Worm (Caenorhabditis elegans) whole organism, L4 larva: Measurements from ENCODE around the gene myrf-1.
A peak's percentile ranks its signal among the peaks of the same experiment; 100 is the strongest.

Experiments used
- aly-2 ChIP-seq: sonication (generic microtip); optimal IDR thresholded peaks from 2 replicates; lab custom pipeline; 2018; ENCODE audit warnings: missing biosample characterization, missing genetic modification characterization
- ceh-28 ChIP-seq: fragments of 150-350 bp; optimal IDR thresholded peaks from 2 replicates; lab custom pipeline; 2014; ENCODE audit warnings: missing biosample characterization, missing genetic modification reagents, missing genetic modification characterization
- daf-19 ChIP-seq: fragments of 200-800 bp; sonication (Bioruptor generic); conservative IDR thresholded peaks from 2 replicates; pipeline ENCODE4 v1.3.6; 2022; ENCODE audit warnings: missing genetic modification characterization, missing compliant biosample characterization
- egl-27 ChIP-seq: sonication (generic microtip); optimal IDR thresholded peaks from 3 replicates; lab custom pipeline; 2017; ENCODE audit warnings: missing biosample characterization, missing genetic modification reagents, missing genetic modification characterization
- fkh-10 ChIP-seq: fragments of 150-350 bp; optimal IDR thresholded peaks from 2 replicates; lab custom pipeline; 2014; ENCODE audit warnings: missing biosample characterization, missing genetic modification reagents, missing genetic modification characterization
- fos-1 ChIP-seq: fragments of 150-350 bp; optimal IDR thresholded peaks from 2 replicates; lab custom pipeline; 2014; ENCODE audit warnings: missing biosample characterization, missing genetic modification characterization
- lin-38 ChIP-seq: fragments of 200-800 bp; sonication (Bioruptor generic); IDR thresholded peaks from 2 replicates; pipeline ENCODE4 v1.3.6; 2022; ENCODE audit warnings: missing genetic modification reagents, missing genetic modification characterization, missing compliant biosample characterization
- lir-3 ChIP-seq: sonication (generic microtip); optimal IDR thresholded peaks from 2 replicates; lab custom pipeline; 2016; ENCODE audit warnings: mild to moderate bottlenecking, missing genetic modification characterization, missing compliant biosample characterization
- nhr-77 ChIP-seq: fragments of 150-350 bp; optimal IDR thresholded peaks from 2 replicates; lab custom pipeline; 2014; ENCODE audit warnings: missing biosample characterization, missing genetic modification characterization
- pha-4 ChIP-seq, 2 experiments: fragments of 150-350 bp in 1 of 2; fragments of 200-800 bp in 1 of 2; sonication (Bioruptor generic) in 1 of 2; IDR thresholded peaks in 1 of 2; optimal IDR thresholded peaks in 1 of 2; 2 replicates each; pipeline versions ENCODE4 v1.3.6 to Lab custom; 2014 to 2022; ENCODE audit warnings: missing genetic modification characterization in 2 of 2, missing genetic modification reagents in 2 of 2, missing biosample characterization in 1 of 2, missing compliant biosample characterization in 1 of 2
- php-3 ChIP-seq: fragments of 200-800 bp; sonication (Bioruptor generic); IDR thresholded peaks from 2 replicates; pipeline ENCODE4 v1.3.6; 2022; ENCODE audit warnings: missing genetic modification reagents, missing genetic modification characterization, missing compliant biosample characterization
- sdz-12 ChIP-seq: fragments of 200-800 bp; sonication (Bioruptor generic); optimal IDR thresholded peaks from 2 replicates; lab custom pipeline; 2018; ENCODE audit warnings: mild to moderate bottlenecking, missing genetic modification characterization, missing compliant biosample characterization
- unc-130 ChIP-seq: sonication (generic microtip); optimal IDR thresholded peaks from 2 replicates; lab custom pipeline; 2016; ENCODE audit warnings: missing genetic modification reagents, missing genetic modification characterization, missing compliant biosample characterization

DNA sequence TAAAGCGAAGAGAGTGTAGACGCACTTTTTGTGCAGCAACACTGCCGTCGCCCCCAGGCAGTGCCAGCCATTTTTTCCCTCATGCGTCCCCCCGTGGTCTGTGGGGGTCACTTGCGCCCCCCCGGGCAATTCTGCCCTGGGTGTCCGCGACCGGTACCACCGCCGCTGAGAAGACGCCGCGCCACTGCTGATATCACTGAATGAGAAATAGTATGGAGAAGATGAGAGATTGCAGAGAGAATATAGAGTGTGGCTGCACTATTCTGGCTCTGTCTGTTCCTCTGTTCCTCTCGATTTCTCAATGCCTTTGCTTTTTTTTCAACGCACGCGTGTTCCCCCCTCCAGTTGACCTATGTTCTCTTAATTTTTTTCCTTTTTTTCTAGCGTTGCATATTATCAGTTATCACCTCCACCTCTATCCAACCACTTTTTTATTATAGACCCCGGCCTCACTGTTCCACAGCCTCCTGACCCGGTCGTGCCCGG is 25.4 kb upstream of the myrf-1 start, which contains the start of gene mab-10:
- TF ChIP-seq unc-130 (no peak), pha-4 (GFP tag; IDR thresholded peaks at IDR 0.05; lab: Robert Waterston, UW) (peak; percentile 17; the same call in 1 of the 2 replicates), pha-4 (tag; optimal IDR thresholded peaks at IDR 0.05; lab: Kevin White, UChicago) (peak; percentile 49), php-3 (GFP tag; lab: Robert Waterston, UW) (peak; percentile 71; the same call in 1 of the 2 replicates), lir-3 (tag; lab: Kevin White, UChicago) (no peak), fos-1 (tag; lab: Kevin White, UChicago) (no peak), sdz-12 (GFP tag; lab: Kevin White, UChicago) (no peak), lin-38 (GFP tag; lab: Robert Waterston, UW) (0 out of 2 replicates have a peak, but pooled peaks have one; percentile 19), ceh-28 (tag; lab: Kevin White, UChicago) (no peak), fkh-10 (GFP tag; lab: Kevin White, UChicago) (no peak), egl-27 (tag; lab: Kevin White, UChicago) (no peak), daf-19 (GFP tag; lab: Robert Waterston, UW) (no peak), aly-2 (no peak), nhr-77 (tag; lab: Kevin White, UChicago) (no peak)
